Worm (Caenorhabditis elegans) whole organism, late embryonic: ENCODE data around the gene ZC477.7.

Source experiments
- C08G9.2 ChIP-seq: sonication (generic microtip); optimal IDR thresholded peaks from 2 replicates; lab custom pipeline; 2016; ENCODE audit warnings: mild to moderate bottlenecking, missing genetic modification characterization, moderate library complexity, missing compliant biosample characterization
- ahr-1 ChIP-seq: sonication (generic microtip); optimal IDR thresholded peaks from 2 replicates; lab custom pipeline; 2016; ENCODE audit warnings: missing genetic modification characterization, missing compliant biosample characterization
- ama-1 ChIP-seq: fragments of 150-350 bp; optimal IDR thresholded peaks from 2 replicates; lab custom pipeline; 2014
- ceh-45 ChIP-seq: fragments of 200-800 bp; sonication (Bioruptor generic); IDR thresholded peaks from 2 replicates; pipeline ENCODE4 v1.3.6; 2022; ENCODE audit warnings: missing genetic modification reagents, missing genetic modification characterization, missing compliant biosample characterization
- pqm-1 ChIP-seq: sonication (generic microtip); optimal IDR thresholded peaks from 2 replicates; lab custom pipeline; 2016; ENCODE audit warnings: missing genetic modification characterization, missing compliant biosample characterization
- rnt-1 ChIP-seq: sonication (generic microtip); optimal IDR thresholded peaks from 2 replicates; lab custom pipeline; 2016; ENCODE audit warnings: missing genetic modification characterization, missing compliant biosample characterization
- ttx-3 ChIP-seq: sonication (generic microtip); optimal IDR thresholded peaks from 2 replicates; lab custom pipeline; 2016; ENCODE audit warnings: missing genetic modification reagents, missing genetic modification characterization, missing compliant biosample characterization
- zip-5 ChIP-seq: sonication (generic microtip); optimal IDR thresholded peaks from 2 replicates; lab custom pipeline; 2016; ENCODE audit warnings: missing genetic modification characterization, missing compliant biosample characterization
- ztf-16 ChIP-seq: sonication (generic microtip); optimal IDR thresholded peaks from 2 replicates; lab custom pipeline; 2017; ENCODE audit warnings: missing genetic modification characterization, missing compliant biosample characterization

DNA sequence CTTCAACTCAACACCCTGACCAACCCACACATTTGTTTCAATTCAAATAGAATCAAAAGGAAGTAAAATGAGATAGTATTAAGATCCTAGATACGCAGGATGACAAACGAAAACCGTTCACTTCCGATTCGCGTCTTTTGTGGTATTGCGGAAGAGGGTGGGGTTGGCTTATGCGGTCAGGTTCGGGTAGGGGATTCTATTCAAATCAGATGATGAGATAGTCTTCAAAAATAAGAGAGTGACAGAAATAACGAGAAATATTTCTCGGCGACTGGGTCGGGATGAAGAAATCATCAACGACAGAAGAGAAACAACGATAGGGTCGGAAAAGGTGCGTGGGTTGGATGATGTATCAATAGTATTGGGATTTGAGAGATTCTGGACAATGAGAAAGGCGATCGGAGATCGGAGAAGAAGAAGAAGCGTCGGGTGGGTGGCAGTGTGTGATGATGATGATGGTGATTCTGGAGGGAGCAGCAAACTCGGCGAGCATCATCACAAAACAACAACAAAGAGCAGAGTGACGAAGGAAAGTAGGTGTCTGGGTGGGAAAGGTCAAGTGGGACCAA, 15.8 kb downstream of the ZC477.7 start:
- TF ChIP-seq pqm-1 (no peak), ceh-45 (GFP tag; lab: Robert Waterston, UW) (no peak), ahr-1 (tag; lab: Kevin White, UChicago) (no peak), ama-1 (lab: Kevin White, UChicago) (no peak), zip-5 (tag; lab: Kevin White, UChicago) (no peak), ztf-16 (tag; lab: Kevin White, UChicago) (no peak), rnt-1 (tag; lab: Kevin White, UChicago) (peak; percentile 75), ttx-3 (tag; lab: Kevin White, UChicago) (no peak), C08G9.2 (tag; lab: Kevin White, UChicago) (peak; percentile 5)
